Worm (Caenorhabditis elegans): ENCODE data around the gene srg-46.

srg-46 gene

DNA sequence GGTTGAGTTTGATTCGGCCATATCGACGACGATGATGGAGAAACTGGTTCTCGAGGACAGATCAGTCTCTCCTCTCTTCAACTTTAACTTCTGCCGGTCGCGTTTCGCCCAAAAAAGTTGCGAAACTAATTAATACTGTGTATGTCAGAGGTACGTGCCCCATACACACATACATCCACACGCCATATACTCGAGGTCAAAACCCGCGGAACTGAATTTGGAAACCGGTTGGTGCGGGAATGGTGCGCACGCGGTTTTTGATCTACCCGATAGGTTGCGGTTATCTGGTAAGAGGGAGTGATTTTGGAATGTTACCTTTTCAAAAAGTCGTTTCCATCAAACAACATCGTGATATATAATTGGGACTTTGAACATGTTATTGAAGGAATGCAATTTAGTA, 16.7 kb downstream of the srg-46 start, which contains the start of gene ifbp-1 (continued):
- TF ChIP-seq dve-1 (tag; optimal IDR thresholded peaks at IDR 0.05; ENCODE audit: insufficient read depth), result peak; percentile 43
- peak in 1 of 2 experiments; percentile 76 for TF ChIP-seq mdl-1 (tag; optimal IDR thresholded peaks at IDR 0.05)
- TF ChIP-seq nhr-77 (tag; optimal IDR thresholded peaks at IDR 0.05), result no peak
- TF ChIP-seq nhr-111 (GFP tag; optimal IDR thresholded peaks at IDR 0.05), result no peak
- no peak for TF ChIP-seq zfp-3 (GFP tag; conservative IDR thresholded peaks at IDR 0.05)
- no peak for TF ChIP-seq snpc-4 (tag; optimal IDR thresholded peaks at IDR 0.05)

DNA sequence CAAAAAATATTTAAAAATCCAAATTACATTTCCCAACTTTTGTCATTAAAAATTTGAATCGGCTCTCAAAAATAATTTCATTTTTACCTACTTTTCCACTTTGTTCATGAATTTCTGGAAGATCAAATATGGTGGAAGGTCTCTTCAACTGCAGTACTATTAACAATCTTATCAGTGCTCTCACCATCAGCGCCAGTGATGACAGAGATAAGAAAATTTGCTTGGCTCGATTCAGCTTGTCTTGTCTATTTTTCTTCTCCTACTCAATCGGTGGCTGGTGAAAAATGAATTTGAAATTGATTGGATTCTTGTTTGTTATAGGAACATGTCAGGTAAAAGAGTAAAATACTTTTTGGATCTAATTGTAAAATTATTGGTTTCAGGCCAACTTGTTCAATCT, 17.5 kb downstream of the srg-46 start, which contains the start of gene cpz-2:
Gene cpz-2 (plus strand): TSS at position 210 of the 400 bp plus-strand sequence.
- TF ChIP-seq nhr-6 (tag; optimal IDR thresholded peaks at IDR 0.05) (peak; percentile 46), pqm-1 (tag; optimal IDR thresholded peaks at IDR 0.05) (peak; percentile 60), dve-1 (tag; optimal IDR thresholded peaks at IDR 0.05; ENCODE audit: insufficient read depth) (peak; percentile 60), hlh-11 (tag; optimal IDR thresholded peaks at IDR 0.05) (peak; percentile 24), nhr-28 (tag; optimal IDR thresholded peaks at IDR 0.05) (peak; percentile 38), fos-1 (tag; optimal IDR thresholded peaks at IDR 0.05) (no peak), ceh-32 (tag; optimal IDR thresholded peaks at IDR 0.05; ENCODE audit: poor library complexity) (no peak), ceh-28 (tag; optimal IDR thresholded peaks at IDR 0.05) (no peak), lin-15B (tag; optimal IDR thresholded peaks at IDR 0.05) (no peak), ztf-11 (tag; optimal IDR thresholded peaks at IDR 0.05) (no peak), daf-16 (GFP tag; optimal IDR thresholded peaks at IDR 0.05) (no peak), daf-16 (tag; optimal IDR thresholded peaks at IDR 0.05) (peak; percentile 57)

DNA sequence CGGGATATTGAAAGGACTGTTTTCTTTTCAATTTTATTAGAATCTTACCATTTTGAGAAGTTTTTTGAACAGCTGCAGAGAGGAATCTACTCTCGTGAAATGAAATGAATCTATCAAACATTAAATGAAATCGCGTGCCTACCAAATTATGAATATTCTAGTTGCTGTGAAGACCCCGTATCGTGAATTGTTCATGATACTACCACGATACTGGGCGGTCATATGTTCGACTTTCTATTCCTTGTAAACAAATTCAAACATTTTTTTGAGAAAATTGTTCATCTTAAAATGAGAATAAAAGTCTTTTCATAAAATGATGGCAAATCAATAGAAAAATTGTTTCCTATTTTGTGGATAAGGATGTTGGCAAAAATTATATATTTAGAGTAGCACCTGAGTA, 22.3 kb downstream of the srg-46 start, which contains the start of gene gcy-34:
Gene gcy-34 (minus strand): TSS at position 101 of the 400 bp plus-strand sequence.
- TF ChIP-seq ceh-20 (GFP tag; IDR thresholded peaks at IDR 0.05), result no peak
- no peak for TF ChIP-seq F10B5.3 (tag; optimal IDR thresholded peaks at IDR 0.05)
- TF ChIP-seq D1046.2 (GFP tag; IDR thresholded peaks at IDR 0.05), result no peak
- TF ChIP-seq lsy-2 (tag; optimal IDR thresholded peaks at IDR 0.05), result no peak
- no peak for TF ChIP-seq lim-7 (GFP tag; IDR thresholded peaks at IDR 0.05)
- no peak for TF ChIP-seq lin-38 (GFP tag; IDR thresholded peaks at IDR 0.05)

DNA sequence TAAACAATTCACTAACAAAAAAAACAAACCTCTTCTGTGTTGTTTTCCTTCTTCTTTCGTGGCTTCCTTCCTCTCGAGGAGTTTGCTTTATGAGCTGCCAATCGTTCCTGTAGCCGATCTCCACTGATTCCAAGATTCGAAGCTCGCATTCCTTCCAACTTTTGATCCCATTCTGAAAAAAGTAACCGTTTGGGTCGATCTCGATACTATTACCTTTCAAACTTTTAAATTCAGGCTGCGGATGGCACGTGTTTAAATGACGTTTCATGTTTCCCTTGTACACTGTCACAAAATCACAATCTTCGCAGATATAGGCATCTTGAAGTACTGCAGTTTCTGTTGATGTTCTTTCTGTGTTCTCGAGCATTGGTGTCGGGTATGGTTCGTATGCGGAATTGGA, 24.0 kb downstream of the srg-46 start:
- TF ChIP-seq unc-62 (GFP tag; optimal IDR thresholded peaks at IDR 0.05 in 1 of 2) (no peak), unc-62 (tag; optimal IDR thresholded peaks at IDR 0.05) (no peak), ZK546.5 (tag; optimal IDR thresholded peaks at IDR 0.05) (no peak), zip-11 (GFP tag; IDR thresholded peaks at IDR 0.05) (no peak), nhr-11 (tag; optimal IDR thresholded peaks at IDR 0.05) (no peak), aha-1 (tag) (peak; percentile 94), zip-2 (tag; optimal IDR thresholded peaks at IDR 0.05) (no peak)

DNA sequence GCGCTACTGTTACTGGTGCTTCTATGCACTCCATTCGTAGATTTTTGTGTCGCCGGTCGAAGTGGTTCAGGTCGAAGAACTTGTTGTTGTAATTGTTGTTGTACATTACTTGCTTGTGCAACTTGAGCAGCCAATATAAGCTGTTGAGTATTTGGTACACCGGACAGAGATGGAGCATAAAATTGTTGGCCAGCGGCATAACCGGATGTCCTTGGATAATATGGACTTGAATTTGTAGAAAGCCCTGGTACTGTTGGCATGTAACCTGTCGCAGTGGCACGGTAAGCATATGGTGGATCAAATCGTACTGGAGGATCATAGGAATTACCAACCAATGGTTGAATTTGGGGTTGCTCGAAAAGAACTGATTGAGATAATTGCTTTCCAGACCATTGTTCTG, 25.4 kb downstream of the srg-46 start:
- TF ChIP-seq hlh-30 (tag; optimal IDR thresholded peaks at IDR 0.05; ENCODE audit: insufficient read depth) (no peak), unc-62 (GFP tag; optimal IDR thresholded peaks at IDR 0.05 in 1 of 2) (peak in 1 of 2 experiments; percentile 92), unc-62 (tag; optimal IDR thresholded peaks at IDR 0.05) (no peak), dmd-8 (GFP tag; IDR thresholded peaks at IDR 0.05) (0 out of 2 replicates have a peak, but pooled peaks have one; percentile 51), nhr-28 (tag; optimal IDR thresholded peaks at IDR 0.05) (no peak), nhr-111 (GFP tag; optimal IDR thresholded peaks at IDR 0.05) (no peak)

DNA sequence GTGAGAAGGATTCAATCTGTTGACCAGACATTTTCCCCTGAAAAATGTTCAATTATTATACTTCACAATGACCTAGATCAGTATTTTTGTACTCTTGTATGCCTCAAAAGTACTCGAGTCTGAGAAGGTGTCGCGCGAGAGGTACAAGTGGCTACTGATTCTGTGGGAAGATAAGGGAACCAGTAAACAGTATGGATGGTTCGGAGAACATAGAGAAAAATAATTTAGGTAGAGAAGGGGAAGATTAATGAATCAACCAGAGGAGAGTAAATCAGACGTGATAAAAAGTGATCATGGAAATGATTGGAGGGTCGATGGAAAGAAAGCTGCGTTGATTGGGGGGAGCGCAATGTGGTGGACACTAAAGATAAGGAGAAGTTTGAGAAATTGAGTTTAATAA, 25.9 kb downstream of the srg-46 start:
- TF ChIP-seq nhr-76 (tag; optimal IDR thresholded peaks at IDR 0.05), result no peak
- peak; percentile 25 for TF ChIP-seq nhr-25 (tag; optimal IDR thresholded peaks at IDR 0.05; ENCODE audit: borderline replicate concordance, insufficient read depth)
- TF ChIP-seq saeg-2 (GFP tag; IDR thresholded peaks at IDR 0.05), result no peak
- peak; percentile 2 for TF ChIP-seq mep-1 (tag; optimal IDR thresholded peaks at IDR 0.05)
- TF ChIP-seq nhr-28 (tag; optimal IDR thresholded peaks at IDR 0.05), result peak; percentile 77
- peak; percentile 73 for TF ChIP-seq aha-1 (tag)
